Fruit fly (Drosophila melanogaster) whole organism, embryonic: ENCODE measurements around the gene defl.

Source experiments
- Atf-2 ChIP-seq: fragments of 200-800 bp; sonication (Bioruptor generic); optimal IDR thresholded peaks from 2 replicates; lab custom pipeline; 2016; ENCODE audit warnings: missing biosample characterization, missing genetic modification characterization
- CG12744 ChIP-seq: fragments of 200-800 bp; sonication (Bioruptor generic); optimal IDR thresholded peaks from 2 replicates; lab custom pipeline; 2016; ENCODE audit warnings: missing biosample characterization, missing genetic modification characterization
- CG14860 ChIP-seq: fragments of 200-800 bp; sonication (Bioruptor generic); IDR thresholded peaks from 3 replicates; pipeline ENCODE4 v1.3.6; 2022; ENCODE audit warnings: missing biosample characterization, missing genetic modification characterization; ENCODE audit not compliant: partially characterized antibody
- CG15073 ChIP-seq: fragments of 200-800 bp; sonication (Bioruptor generic); optimal IDR thresholded peaks from 2 replicates; lab custom pipeline; 2016; ENCODE audit warnings: missing biosample characterization, missing genetic modification characterization
- CG15479 ChIP-seq: fragments of 200-800 bp; sonication (Bioruptor generic); optimal IDR thresholded peaks from 3 replicates; lab custom pipeline; 2019; ENCODE audit warnings: missing biosample characterization, mild to moderate bottlenecking, missing genetic modification characterization, moderate library complexity
- CG16813 ChIP-seq: fragments of 200-800 bp; sonication (Bioruptor generic); IDR thresholded peaks from 3 replicates; pipeline ENCODE4 v1.3.6; 2022; ENCODE audit warnings: missing biosample characterization, missing genetic modification characterization; ENCODE audit not compliant: partially characterized antibody
- CG17186 ChIP-seq: fragments of 200-800 bp; sonication (Bioruptor generic); optimal IDR thresholded peaks from 3 replicates; lab custom pipeline; 2017; ENCODE audit warnings: missing biosample characterization, missing genetic modification reagents, missing genetic modification characterization
- CG17359 ChIP-seq: fragments of 200-800 bp; sonication (Bioruptor generic); optimal IDR thresholded peaks from 3 replicates; lab custom pipeline; 2018; ENCODE audit warnings: missing biosample characterization, mild to moderate bottlenecking, missing genetic modification characterization, moderate library complexity
- CG17829 ChIP-seq: fragments of 200-800 bp; optimal IDR thresholded peaks from 2 replicates; lab custom pipeline; 2019; ENCODE audit warnings: missing biosample characterization, mild to moderate bottlenecking, missing genetic modification characterization, moderate library complexity
- CG18599 ChIP-seq: fragments of 200-800 bp; sonication (Bioruptor generic); optimal IDR thresholded peaks from 3 replicates; lab custom pipeline; 2017; ENCODE audit warnings: missing biosample characterization, missing genetic modification characterization, mild to moderate bottlenecking, moderate library complexity, missing genetic modification reagents
- CG18764 ChIP-seq: fragments of 200-800 bp; sonication (Bioruptor generic); optimal IDR thresholded peaks from 3 replicates; lab custom pipeline; 2016; ENCODE audit warnings: missing biosample characterization, missing genetic modification characterization
- CG2199 ChIP-seq: fragments of 200-800 bp; sonication (Bioruptor generic); IDR thresholded peaks from 3 replicates; pipeline ENCODE4 v1.3.6; 2022; ENCODE audit warnings: missing biosample characterization, missing genetic modification characterization
- CG4854 ChIP-seq: fragments of 200-800 bp; sonication (Bioruptor generic); optimal IDR thresholded peaks from 2 replicates; lab custom pipeline; 2016; ENCODE audit warnings: missing biosample characterization, missing genetic modification characterization, inconsistent platforms
- CG6254 ChIP-seq: fragments of 200-800 bp; sonication (Bioruptor generic); optimal IDR thresholded peaks from 3 replicates; lab custom pipeline; 2017; ENCODE audit warnings: mild to moderate bottlenecking, missing biosample characterization, missing genetic modification reagents, missing genetic modification characterization
- CG6791 ChIP-seq: fragments of 200-800 bp; sonication (Bioruptor generic); IDR thresholded peaks from 3 replicates; pipeline ENCODE4 v1.3.6; 2022; ENCODE audit warnings: missing biosample characterization, missing genetic modification characterization; ENCODE audit not compliant: partially characterized antibody
- CG7786 ChIP-seq: fragments of 200-800 bp; sonication (Bioruptor generic); optimal IDR thresholded peaks from 2 replicates; lab custom pipeline; 2016; ENCODE audit warnings: missing biosample characterization, missing genetic modification characterization
- CG8290 ChIP-seq, 3 experiments: fragments of 200-800 bp; sonication (Bioruptor generic); optimal IDR thresholded peaks; 2 replicates each; lab custom pipeline; 2016 to 2019; ENCODE audit warnings: missing biosample characterization in 3 of 3, missing genetic modification characterization in 3 of 3, mild to moderate bottlenecking in 2 of 3, moderate library complexity in 1 of 3
- CG8944 ChIP-seq: fragments of 200-800 bp; sonication (Bioruptor generic); optimal IDR thresholded peaks from 3 replicates; lab custom pipeline; 2016; ENCODE audit warnings: missing biosample characterization, missing genetic modification characterization
- Camta ChIP-seq: fragments of 200-800 bp; sonication (Bioruptor generic); optimal IDR thresholded peaks from 2 replicates; lab custom pipeline; 2016; ENCODE audit warnings: missing biosample characterization, missing genetic modification characterization
- Dad ChIP-seq: fragments of 200-800 bp; sonication (Bioruptor generic); optimal IDR thresholded peaks from 3 replicates; lab custom pipeline; 2016; ENCODE audit warnings: missing biosample characterization, missing genetic modification characterization
- Elba2 ChIP-seq: fragments of 200-800 bp; sonication (Bioruptor generic); optimal IDR thresholded peaks from 3 replicates; lab custom pipeline; 2016; ENCODE audit warnings: missing biosample characterization, missing genetic modification characterization
- Mrtf ChIP-seq: fragments of 200-800 bp; sonication (Bioruptor generic); IDR thresholded peaks from 3 replicates; pipeline ENCODE4 v1.3.6; 2022; ENCODE audit warnings: missing biosample characterization, missing genetic modification characterization
- NK7.1 ChIP-seq: fragments of 200-800 bp; sonication (Bioruptor generic); optimal IDR thresholded peaks from 3 replicates; lab custom pipeline; 2016; ENCODE audit warnings: missing biosample characterization, missing genetic modification characterization
- Rx ChIP-seq: fragments of 200-800 bp; sonication (Bioruptor generic); IDR thresholded peaks from 2 replicates; pipeline ENCODE4 v1.3.6; 2022; ENCODE audit warnings: missing biosample characterization, missing genetic modification characterization
- Ssrp ChIP-seq: fragments of 200-800 bp; sonication (Bioruptor generic); optimal IDR thresholded peaks from 2 replicates; lab custom pipeline; 2018; ENCODE audit warnings: missing biosample characterization, mild to moderate bottlenecking, missing genetic modification characterization, moderate library complexity
- Stat92E ChIP-seq, 3 experiments: fragments of >200 bp in 2 of 3; fragments of 200-800 bp in 1 of 3; sonication (Bioruptor generic) in 1 of 3; optimal IDR thresholded peaks; 2 replicates each; lab custom pipeline; 2017 to 2019; ENCODE audit warnings: missing biosample characterization in 3 of 3, missing genetic modification characterization in 3 of 3, mild to moderate bottlenecking in 1 of 3, moderate library complexity in 1 of 3
- YL-1 ChIP-seq: fragments of 200-800 bp; sonication (Bioruptor generic); optimal IDR thresholded peaks from 3 replicates; lab custom pipeline; 2017; ENCODE audit warnings: missing biosample characterization, mild to moderate bottlenecking, missing genetic modification characterization
- ase ChIP-seq: fragments of 200-800 bp; sonication (Bioruptor generic); IDR thresholded peaks from 3 replicates; pipeline ENCODE4 v1.3.6; 2022; ENCODE audit warnings: missing biosample characterization, missing genetic modification characterization
- bab2 ChIP-seq: fragments of 200-800 bp; sonication (Bioruptor generic); optimal IDR thresholded peaks from 2 replicates; lab custom pipeline; 2016; ENCODE audit warnings: missing biosample characterization, missing genetic modification characterization
- cas ChIP-seq: fragments of 200-800 bp; sonication (Bioruptor generic); IDR thresholded peaks from 2 replicates; pipeline ENCODE4 v1.3.6; 2022; ENCODE audit warnings: missing biosample characterization, missing genetic modification characterization
- cato ChIP-seq: fragments of 200-800 bp; sonication (Bioruptor generic); optimal IDR thresholded peaks from 2 replicates; lab custom pipeline; 2016; ENCODE audit warnings: missing biosample characterization, missing genetic modification characterization, borderline replicate concordance
- cwo ChIP-seq: fragments of 200-800 bp; sonication (Bioruptor generic); optimal IDR thresholded peaks from 3 replicates; lab custom pipeline; 2017; ENCODE audit warnings: missing biosample characterization, missing genetic modification characterization, mild to moderate bottlenecking, moderate library complexity, missing genetic modification reagents
- da ChIP-seq: fragments of 200-800 bp; sonication (Bioruptor generic); optimal IDR thresholded peaks from 2 replicates; lab custom pipeline; 2016; ENCODE audit warnings: missing biosample characterization, missing genetic modification characterization
- dan ChIP-seq: fragments of 200-800 bp; sonication (Bioruptor generic); IDR thresholded peaks from 2 replicates; pipeline ENCODE4 v1.3.6; 2022; ENCODE audit warnings: missing biosample characterization, missing genetic modification characterization
- dpn ChIP-seq, 2 experiments: fragments of 200-800 bp; sonication (Bioruptor generic); optimal IDR thresholded peaks; 3 replicates each; lab custom pipeline; 2016; ENCODE audit warnings: missing biosample characterization in 2 of 2, missing genetic modification characterization in 2 of 2
- fd96Cb ChIP-seq: fragments of 200-800 bp; sonication (Bioruptor generic); optimal IDR thresholded peaks from 2 replicates; lab custom pipeline; 2018; ENCODE audit warnings: missing biosample characterization, mild to moderate bottlenecking, missing genetic modification characterization, moderate library complexity
- gce ChIP-seq: fragments of 200-800 bp; sonication (Bioruptor generic); IDR thresholded peaks from 3 replicates; pipeline ENCODE4 v1.3.6; 2022; ENCODE audit warnings: missing biosample characterization, missing genetic modification characterization
- gro ChIP-seq: fragments of 200-800 bp; sonication (Bioruptor generic); optimal IDR thresholded peaks from 2 replicates; lab custom pipeline; 2016; ENCODE audit warnings: missing biosample characterization, missing genetic modification characterization
- hb ChIP-seq: fragments of 200-800 bp; sonication (Bioruptor generic); IDR thresholded peaks from 3 replicates; pipeline ENCODE4 v1.3.6; 2022; ENCODE audit warnings: missing biosample characterization, missing genetic modification characterization; ENCODE audit not compliant: partially characterized antibody
- inv ChIP-seq: fragments of 200-800 bp; sonication (Bioruptor generic); IDR thresholded peaks from 2 replicates; pipeline ENCODE4 v1.3.6; 2022; ENCODE audit warnings: missing biosample characterization, missing genetic modification characterization; ENCODE audit not compliant: partially characterized antibody
- org-1 ChIP-seq: fragments of 200-800 bp; sonication (Bioruptor generic); optimal IDR thresholded peaks from 2 replicates; lab custom pipeline; 2017; ENCODE audit warnings: missing biosample characterization, missing genetic modification characterization
- otp ChIP-seq: fragments of 200-800 bp; sonication (Bioruptor generic); IDR thresholded peaks from 3 replicates; pipeline ENCODE4, ENCODE4 v1.3.6; 2022; ENCODE audit warnings: missing biosample characterization, missing genetic modification characterization
- pnt ChIP-seq: fragments of 200-800 bp; sonication (Bioruptor generic); optimal IDR thresholded peaks from 3 replicates; lab custom pipeline; 2016; ENCODE audit warnings: missing biosample characterization, missing genetic modification characterization
- pum ChIP-seq: fragments of 200-800 bp; sonication (Bioruptor generic); optimal IDR thresholded peaks from 2 replicates; lab custom pipeline; 2016; ENCODE audit warnings: missing biosample characterization, missing genetic modification characterization
- repo ChIP-seq: fragments of 200-800 bp; sonication (Bioruptor generic); optimal IDR thresholded peaks from 2 replicates; lab custom pipeline; 2016; ENCODE audit warnings: missing biosample characterization, missing genetic modification characterization
- rib ChIP-seq: fragments of 200-800 bp; sonication (Bioruptor generic); IDR thresholded peaks from 2 replicates; pipeline ENCODE4 v1.3.6; 2022; ENCODE audit warnings: missing biosample characterization, missing genetic modification characterization
- schlank ChIP-seq: fragments of 200-800 bp; sonication (Bioruptor generic); optimal IDR thresholded peaks from 2 replicates; lab custom pipeline; 2018; ENCODE audit warnings: missing biosample characterization, mild to moderate bottlenecking, missing genetic modification characterization
- sima ChIP-seq: fragments of 200-800 bp; sonication (Bioruptor generic); optimal IDR thresholded peaks from 2 replicates; lab custom pipeline; 2016; ENCODE audit warnings: missing biosample characterization, missing genetic modification characterization
- sna ChIP-seq: fragments of 200-800 bp; sonication (Bioruptor generic); IDR thresholded peaks from 2 replicates; pipeline ENCODE4 v1.3.6; 2022; ENCODE audit warnings: missing biosample characterization, missing genetic modification characterization; ENCODE audit not compliant: partially characterized antibody
- ssp ChIP-seq: fragments of 200-800 bp; sonication (Bioruptor generic); IDR thresholded peaks from 2 replicates; pipeline ENCODE4 v1.3.6; 2022; ENCODE audit warnings: missing biosample characterization, missing genetic modification characterization
- usp ChIP-seq: fragments of >200 bp; optimal IDR thresholded peaks from 2 replicates; lab custom pipeline; 2017; ENCODE audit warnings: missing biosample characterization, missing genetic modification characterization

defl gene

dm6 chr3L:9739629-9740028 lies 16.4 kb downstream of the defl start (continued):
- TF ChIP-seq da (GFP tag; lab: Kevin White, UChicago): no peak
- TF ChIP-seq Atf-2 (GFP tag; lab: Kevin White, UChicago): no peak
- no peak for TF ChIP-seq CG7786 (GFP tag; lab: Kevin White, UChicago)
- no peak for TF ChIP-seq Dad (GFP tag; lab: Kevin White, UChicago)
- no peak for TF ChIP-seq fd96Cb (tag; lab: Kevin White, UChicago)
- TF ChIP-seq CG16813: no peak
- TF ChIP-seq bab2 (GFP tag; lab: Kevin White, UChicago): no peak
- TF ChIP-seq dpn (GFP tag; optimal IDR thresholded peaks at IDR 0.05; lab: Kevin White, UChicago): no peak
- TF ChIP-seq sima: no peak
- no peak for TF ChIP-seq org-1 (GFP tag; lab: Kevin White, UChicago)
- no peak for TF ChIP-seq ase (GFP tag; lab: Robert Waterston, UW)
- peak; percentile 26 for TF ChIP-seq cwo (GFP tag; lab: Kevin White, UChicago)
- no peak for TF ChIP-seq CG15479 (GFP tag; lab: Kevin White, UChicago)
- TF ChIP-seq CG6254 (GFP tag; lab: Kevin White, UChicago): no peak
- TF ChIP-seq Rx (GFP tag; lab: Robert Waterston, UW): no peak
- TF ChIP-seq hb: no peak
- no peak for TF ChIP-seq CG8290 (GFP tag; optimal IDR thresholded peaks at IDR 0.05; lab: Kevin White, UChicago)
- no peak for TF ChIP-seq CG8290 (tag; optimal IDR thresholded peaks at IDR 0.05; lab: Kevin White, UChicago)
- no peak for TF ChIP-seq cato (GFP tag; lab: Kevin White, UChicago)
- no peak for TF ChIP-seq ssp (GFP tag; lab: Robert Waterston, UW)
- no peak for TF ChIP-seq CG8944
- peak; percentile 40 for TF ChIP-seq CG17829 (tag; lab: Kevin White, UChicago)
- TF ChIP-seq inv: no peak
- TF ChIP-seq pnt (GFP tag; lab: Kevin White, UChicago): no peak
- TF ChIP-seq CG18599 (GFP tag; lab: Kevin White, UChicago): peak; percentile 42
- TF ChIP-seq CG2199 (GFP tag; lab: Robert Waterston, UW): no peak
- no peak for TF ChIP-seq Ssrp (tag; lab: Kevin White, UChicago)
- TF ChIP-seq usp: no peak
- TF ChIP-seq Mrtf: no peak
- TF ChIP-seq Camta (GFP tag; lab: Kevin White, UChicago): no peak
- TF ChIP-seq CG4854: no peak
- no peak for TF ChIP-seq sna (GFP tag; lab: Robert Waterston, UW)
- TF ChIP-seq CG14860 (GFP tag; lab: Robert Waterston, UW): no peak
- TF ChIP-seq YL-1 (GFP tag; lab: Kevin White, UChicago): no peak
- no peak for TF ChIP-seq CG12744 (GFP tag; lab: Kevin White, UChicago)
- no peak for TF ChIP-seq rib (GFP tag; lab: Robert Waterston, UW)
- TF ChIP-seq NK7.1 (GFP tag; lab: Kevin White, UChicago): no peak
- TF ChIP-seq repo: no peak
- TF ChIP-seq dan (GFP tag; lab: Robert Waterston, UW): no peak
- TF ChIP-seq Elba2 (GFP tag; lab: Kevin White, UChicago): no peak
- TF ChIP-seq cas (GFP tag; lab: Robert Waterston, UW): no peak
- TF ChIP-seq pum (GFP tag; lab: Kevin White, UChicago): no peak
- no peak for TF ChIP-seq otp (GFP tag; lab: Robert Waterston, UW)
- no peak for TF ChIP-seq gro (GFP tag; lab: Kevin White, UChicago)
- peak; percentile 28 for TF ChIP-seq CG17359 (tag; lab: Kevin White, UChicago)
- no peak for TF ChIP-seq schlank (tag; lab: Kevin White, UChicago)
- TF ChIP-seq CG15073 (GFP tag; lab: Kevin White, UChicago): no peak
- TF ChIP-seq CG17186: no peak
- TF ChIP-seq CG6791 (GFP tag; lab: Robert Waterston, UW): no peak
- no peak for TF ChIP-seq Stat92E (GFP tag; optimal IDR thresholded peaks at IDR 0.05; lab: Kevin White, UChicago)
- no peak for TF ChIP-seq CG18764 (GFP tag; lab: Kevin White, UChicago)
- TF ChIP-seq gce (GFP tag; lab: Robert Waterston, UW): no peak
